Worm (Caenorhabditis elegans) whole organism, L2 larva: ENCODE measurements around the gene str-150.

Experiments
- F13H6.1 ChIP-seq: sonication (generic microtip); optimal IDR thresholded peaks from 2 replicates; lab custom pipeline; 2016; ENCODE audit warnings: missing genetic modification characterization, missing compliant biosample characterization
- R02D3.7 ChIP-seq: fragments of 150-350 bp; optimal IDR thresholded peaks from 2 replicates; lab custom pipeline; 2014; ENCODE audit warnings: missing biosample characterization, missing genetic modification characterization
- crh-2 ChIP-seq: sonication (generic microtip); optimal IDR thresholded peaks from 2 replicates; lab custom pipeline; 2017; ENCODE audit warnings: missing biosample characterization, missing genetic modification characterization
- elt-3 ChIP-seq: sonication (generic microtip); optimal IDR thresholded peaks from 2 replicates; lab custom pipeline; 2017; ENCODE audit warnings: missing biosample characterization, missing genetic modification characterization
- gmeb-1 ChIP-seq: fragments of 150-350 bp; optimal IDR thresholded peaks from 2 replicates; lab custom pipeline; 2014; ENCODE audit warnings: missing biosample characterization, missing genetic modification characterization
- lin-39 ChIP-seq: fragments of 150-350 bp; optimal IDR thresholded peaks from 2 replicates; lab custom pipeline; 2014; ENCODE audit warnings: missing biosample characterization, missing genetic modification reagents, missing genetic modification characterization
- lsy-2 ChIP-seq, 2 experiments: fragments of 150-350 bp in 1 of 2; sonication (generic microtip) in 1 of 2; optimal IDR thresholded peaks; 2 replicates each; lab custom pipeline; 2014 to 2017; ENCODE audit warnings: missing biosample characterization in 2 of 2, missing genetic modification characterization in 2 of 2
- mbf-1 ChIP-seq: sonication (generic microtip); optimal IDR thresholded peaks from 2 replicates; lab custom pipeline; 2017; ENCODE audit warnings: missing biosample characterization, missing genetic modification characterization
- nhr-12 ChIP-seq: fragments of 150-350 bp; optimal IDR thresholded peaks from 2 replicates; lab custom pipeline; 2014; ENCODE audit warnings: missing biosample characterization, missing genetic modification characterization
- nhr-237 ChIP-seq: fragments of 150-350 bp; optimal IDR thresholded peaks from 2 replicates; lab custom pipeline; 2014; ENCODE audit warnings: missing biosample characterization, missing genetic modification characterization
- snpc-4 ChIP-seq: fragments of 150-350 bp; optimal IDR thresholded peaks from 2 replicates; lab custom pipeline; 2014; ENCODE audit warnings: missing biosample characterization, missing genetic modification characterization
- unc-62 ChIP-seq: fragments of 150-350 bp; optimal IDR thresholded peaks from 2 replicates; lab custom pipeline; 2014; ENCODE audit warnings: missing biosample characterization, missing genetic modification reagents, missing genetic modification characterization

ce11 chrV:16604301-16604700, 21.2 kb downstream of the str-150 start:
- TF ChIP-seq unc-62 (no peak), nhr-237 (tag; lab: Kevin White, UChicago) (no peak), gmeb-1 (tag; lab: Kevin White, UChicago) (no peak), R02D3.7 (tag; lab: Kevin White, UChicago) (no peak), nhr-12 (tag; lab: Kevin White, UChicago) (no peak), snpc-4 (tag; lab: Kevin White, UChicago) (no peak), lin-39 (tag; lab: Kevin White, UChicago) (no peak), crh-2 (no peak), lsy-2 (tag; optimal IDR thresholded peaks at IDR 0.05; lab: Kevin White, UChicago) (no peak), mbf-1 (tag; lab: Kevin White, UChicago) (no peak), elt-3 (tag; lab: Kevin White, UChicago) (no peak), F13H6.1 (tag; lab: Kevin White, UChicago) (no peak)
